Fruit fly (Drosophila melanogaster) whole organism, embryonic: ENCODE data around the gene CG7991.

Source experiments
- Ada2b ChIP-seq: fragments of 200-800 bp; sonication (Bioruptor generic); IDR thresholded peaks from 2 replicates; pipeline ENCODE4 v1.3.6; 2022; ENCODE audit warnings: missing biosample characterization, missing genetic modification characterization
- B-H2 ChIP-seq: fragments of 200-800 bp; sonication (Bioruptor generic); optimal IDR thresholded peaks from 2 replicates; lab custom pipeline; 2018; ENCODE audit warnings: missing biosample characterization, mild to moderate bottlenecking, missing genetic modification characterization
- Bdp1 ChIP-seq: fragments of 200-800 bp; sonication (Bioruptor generic); optimal IDR thresholded peaks from 3 replicates; lab custom pipeline; 2016; ENCODE audit warnings: missing biosample characterization, missing genetic modification characterization
- CG12071 ChIP-seq: fragments of 200-800 bp; sonication (Bioruptor generic); optimal IDR thresholded peaks from 3 replicates; lab custom pipeline; 2018; ENCODE audit warnings: missing biosample characterization, mild to moderate bottlenecking, missing genetic modification characterization
- CG14965 ChIP-seq: fragments of 200-800 bp; sonication (Bioruptor generic); optimal IDR thresholded peaks from 2 replicates; lab custom pipeline; 2016; ENCODE audit warnings: missing biosample characterization, missing genetic modification characterization, borderline replicate concordance
- CG17359 ChIP-seq: fragments of 200-800 bp; sonication (Bioruptor generic); optimal IDR thresholded peaks from 3 replicates; lab custom pipeline; 2018; ENCODE audit warnings: missing biosample characterization, mild to moderate bottlenecking, missing genetic modification characterization, moderate library complexity
- CG17802 ChIP-seq: fragments of 200-800 bp; sonication (Bioruptor generic); optimal IDR thresholded peaks from 2 replicates; lab custom pipeline; 2018; ENCODE audit warnings: missing biosample characterization, mild to moderate bottlenecking, missing genetic modification characterization, moderate library complexity
- CG1792 ChIP-seq: fragments of 200-800 bp; sonication (Bioruptor generic); optimal IDR thresholded peaks from 2 replicates; lab custom pipeline; 2016; ENCODE audit warnings: missing biosample characterization, missing genetic modification characterization
- CG18619 ChIP-seq: fragments of 200-800 bp; sonication (Bioruptor generic); optimal IDR thresholded peaks from 3 replicates; lab custom pipeline; 2017; ENCODE audit warnings: missing biosample characterization, mild to moderate bottlenecking, missing genetic modification characterization
- CG32767 ChIP-seq: fragments of 200-800 bp; sonication (Bioruptor generic); IDR thresholded peaks from 2 replicates; pipeline ENCODE4 v1.3.6; 2022; ENCODE audit warnings: missing biosample characterization, missing genetic modification characterization
- CG33557 ChIP-seq: fragments of 200-800 bp; sonication (Bioruptor generic); optimal IDR thresholded peaks from 2 replicates; lab custom pipeline; 2019; ENCODE audit warnings: missing biosample characterization, mild to moderate bottlenecking, missing genetic modification characterization, moderate library complexity
- CG6254 ChIP-seq: fragments of 200-800 bp; sonication (Bioruptor generic); optimal IDR thresholded peaks from 3 replicates; lab custom pipeline; 2017; ENCODE audit warnings: mild to moderate bottlenecking, missing biosample characterization, missing genetic modification reagents, missing genetic modification characterization
- CG6683 ChIP-seq: fragments of 200-800 bp; sonication (Bioruptor generic); optimal IDR thresholded peaks from 2 replicates; lab custom pipeline; 2017; ENCODE audit warnings: missing biosample characterization, mild to moderate bottlenecking, missing genetic modification characterization, missing genetic modification reagents
- CG6689 ChIP-seq: fragments of 200-800 bp; sonication (Bioruptor generic); IDR thresholded peaks from 2 replicates; pipeline ENCODE4 v1.3.6; 2022; ENCODE audit warnings: missing biosample characterization, missing genetic modification characterization
- CG7556 ChIP-seq: fragments of 200-800 bp; sonication (Bioruptor generic); optimal IDR thresholded peaks from 2 replicates; lab custom pipeline; 2017; ENCODE audit warnings: missing biosample characterization, mild to moderate bottlenecking, missing genetic modification characterization
- CG7963 ChIP-seq: fragments of 200-800 bp; sonication (Bioruptor generic); IDR thresholded peaks from 3 replicates; pipeline ENCODE4 v1.3.6; 2022; ENCODE audit warnings: missing biosample characterization, missing genetic modification characterization; ENCODE audit not compliant: partially characterized antibody
- CG8281 ChIP-seq: fragments of 200-800 bp; sonication (Bioruptor generic); optimal IDR thresholded peaks from 2 replicates; lab custom pipeline; 2018; ENCODE audit warnings: missing biosample characterization, mild to moderate bottlenecking, missing genetic modification characterization, moderate library complexity
- CG9817 ChIP-seq: fragments of 200-800 bp; sonication (Bioruptor generic); optimal IDR thresholded peaks from 2 replicates; lab custom pipeline; 2018; ENCODE audit warnings: missing biosample characterization, mild to moderate bottlenecking, missing genetic modification characterization, moderate library complexity
- CHES-1-like ChIP-seq: fragments of 200-800 bp; sonication (Bioruptor generic); optimal IDR thresholded peaks from 2 replicates; lab custom pipeline; 2016; ENCODE audit warnings: missing biosample characterization, missing genetic modification characterization
- Camta ChIP-seq: fragments of 200-800 bp; sonication (Bioruptor generic); optimal IDR thresholded peaks from 2 replicates; lab custom pipeline; 2016; ENCODE audit warnings: missing biosample characterization, missing genetic modification characterization
- CkIIα-i1 ChIP-seq: fragments of 200-800 bp; sonication (Bioruptor generic); IDR thresholded peaks from 2 replicates; pipeline ENCODE4 v1.3.6; 2022; ENCODE audit warnings: missing biosample characterization, missing genetic modification characterization
- Dll ChIP-seq: fragments of 200-800 bp; sonication (Bioruptor generic); IDR thresholded peaks from 4 replicates; pipeline ENCODE4 v1.3.6; 2022; ENCODE audit warnings: missing biosample characterization, missing genetic modification characterization; ENCODE audit not compliant: partially characterized antibody
- HLHmδ ChIP-seq: fragments of 200-800 bp; sonication (Bioruptor generic); optimal IDR thresholded peaks from 2 replicates; lab custom pipeline; 2018; ENCODE audit warnings: missing biosample characterization, mild to moderate bottlenecking, missing genetic modification characterization, moderate library complexity
- NK7.1 ChIP-seq: fragments of 200-800 bp; sonication (Bioruptor generic); optimal IDR thresholded peaks from 3 replicates; lab custom pipeline; 2016; ENCODE audit warnings: missing biosample characterization, missing genetic modification characterization
- NfI ChIP-seq: fragments of 200-800 bp; sonication (Bioruptor generic); optimal IDR thresholded peaks from 3 replicates; lab custom pipeline; 2018; ENCODE audit warnings: missing biosample characterization, mild to moderate bottlenecking, missing genetic modification characterization, moderate library complexity
- TFAM ChIP-seq: fragments of 200-800 bp; sonication (Bioruptor generic); optimal IDR thresholded peaks from 2 replicates; lab custom pipeline; 2017; ENCODE audit warnings: missing biosample characterization, missing genetic modification characterization, inconsistent platforms
- Tbp ChIP-seq: fragments of >200 bp; optimal IDR thresholded peaks from 2 replicates; lab custom pipeline; 2018; ENCODE audit warnings: missing biosample characterization, missing genetic modification characterization
- Usf ChIP-seq: fragments of 200-800 bp; sonication (Bioruptor generic); optimal IDR thresholded peaks from 2 replicates; lab custom pipeline; 2017; ENCODE audit warnings: missing genotype, missing biosample characterization, missing genetic modification characterization
- YL-1 ChIP-seq: fragments of 200-800 bp; sonication (Bioruptor generic); optimal IDR thresholded peaks from 3 replicates; lab custom pipeline; 2017; ENCODE audit warnings: missing biosample characterization, mild to moderate bottlenecking, missing genetic modification characterization
- ab ChIP-seq: fragments of 200-800 bp; sonication (Bioruptor generic); optimal IDR thresholded peaks from 2 replicates; lab custom pipeline; 2016; ENCODE audit warnings: missing biosample characterization, missing genetic modification characterization
- az2 ChIP-seq: fragments of 200-800 bp; sonication (Bioruptor generic); optimal IDR thresholded peaks from 3 replicates; lab custom pipeline; 2016; ENCODE audit warnings: missing biosample characterization, missing genetic modification characterization
- br ChIP-seq: fragments of >200 bp; optimal IDR thresholded peaks from 2 replicates; lab custom pipeline; 2017
- chm ChIP-seq: fragments of 200-800 bp; sonication (Bioruptor generic); IDR thresholded peaks from 2 replicates; pipeline ENCODE4 v1.3.6; 2022; ENCODE audit warnings: missing biosample characterization, missing genetic modification characterization
- corto ChIP-seq: fragments of 200-800 bp; sonication (Bioruptor generic); optimal IDR thresholded peaks from 2 replicates; lab custom pipeline; 2016; ENCODE audit warnings: missing biosample characterization, mild to moderate bottlenecking, missing genetic modification characterization, moderate library complexity
- crc ChIP-seq: fragments of 200-800 bp; sonication (Bioruptor generic); optimal IDR thresholded peaks from 2 replicates; lab custom pipeline; 2016; ENCODE audit warnings: missing biosample characterization, missing genetic modification characterization
- disco-r ChIP-seq: fragments of 200-800 bp; sonication (Bioruptor generic); optimal IDR thresholded peaks from 2 replicates; lab custom pipeline; 2016; ENCODE audit warnings: missing biosample characterization, missing genetic modification characterization
- emc ChIP-seq: fragments of 200-800 bp; sonication (Bioruptor generic); optimal IDR thresholded peaks from 2 replicates; lab custom pipeline; 2016; ENCODE audit warnings: missing biosample characterization, missing genetic modification characterization
- fd3F ChIP-seq: fragments of 200-800 bp; sonication (Bioruptor generic); optimal IDR thresholded peaks from 2 replicates; lab custom pipeline; 2018; ENCODE audit warnings: missing biosample characterization, mild to moderate bottlenecking, missing genetic modification characterization, moderate library complexity
- gem ChIP-seq: fragments of 200-800 bp; sonication (Bioruptor generic); optimal IDR thresholded peaks from 2 replicates; lab custom pipeline; 2019; ENCODE audit warnings: missing biosample characterization, mild to moderate bottlenecking, missing genetic modification characterization, moderate library complexity
- gt ChIP-seq: fragments of 200-800 bp; sonication (Bioruptor generic); IDR thresholded peaks from 2 replicates; pipeline ENCODE4 v1.3.6; 2022; ENCODE audit warnings: missing biosample characterization, missing genetic modification characterization
- odd ChIP-seq: fragments of 200-800 bp; sonication (Bioruptor generic); optimal IDR thresholded peaks from 2 replicates; lab custom pipeline; 2017; ENCODE audit warnings: missing biosample characterization, mild to moderate bottlenecking, missing genetic modification characterization
- peb ChIP-seq: fragments of 200-800 bp; sonication (Bioruptor generic); IDR thresholded peaks from 2 replicates; pipeline ENCODE4 v1.3.6; 2022; ENCODE audit warnings: missing biosample characterization, missing genetic modification characterization
- pros ChIP-seq: fragments of 200-800 bp; sonication (Bioruptor generic); optimal IDR thresholded peaks from 3 replicates; lab custom pipeline; 2019; ENCODE audit warnings: missing biosample characterization, mild to moderate bottlenecking, missing genetic modification characterization, moderate library complexity
- rib ChIP-seq: fragments of 200-800 bp; sonication (Bioruptor generic); IDR thresholded peaks from 2 replicates; pipeline ENCODE4 v1.3.6; 2022; ENCODE audit warnings: missing biosample characterization, missing genetic modification characterization
- sisA ChIP-seq: fragments of 200-800 bp; sonication (Bioruptor generic); IDR thresholded peaks from 2 replicates; pipeline ENCODE4 v1.3.6; 2022; ENCODE audit warnings: missing biosample characterization, missing genetic modification characterization
- sna ChIP-seq: fragments of 200-800 bp; sonication (Bioruptor generic); IDR thresholded peaks from 2 replicates; pipeline ENCODE4 v1.3.6; 2022; ENCODE audit warnings: missing biosample characterization, missing genetic modification characterization; ENCODE audit not compliant: partially characterized antibody
- sqz ChIP-seq: fragments of 200-800 bp; sonication (Bioruptor generic); optimal IDR thresholded peaks from 3 replicates; lab custom pipeline; 2018; ENCODE audit warnings: missing biosample characterization, mild to moderate bottlenecking, missing genetic modification characterization
- twi ChIP-seq: fragments of 200-800 bp; optimal IDR thresholded peaks from 2 replicates; lab custom pipeline; 2019; ENCODE audit warnings: missing biosample characterization, mild to moderate bottlenecking, missing genetic modification characterization, moderate library complexity
- yki ChIP-seq: fragments of >200 bp; optimal IDR thresholded peaks from 3 replicates; lab custom pipeline; 2018
- zen2 ChIP-seq: fragments of 200-800 bp; sonication (Bioruptor generic); IDR thresholded peaks from 3 replicates; pipeline ENCODE4 v1.3.6; 2022; ENCODE audit warnings: missing biosample characterization, missing genetic modification characterization; ENCODE audit not compliant: partially characterized antibody

Gene CG7991

DNA sequence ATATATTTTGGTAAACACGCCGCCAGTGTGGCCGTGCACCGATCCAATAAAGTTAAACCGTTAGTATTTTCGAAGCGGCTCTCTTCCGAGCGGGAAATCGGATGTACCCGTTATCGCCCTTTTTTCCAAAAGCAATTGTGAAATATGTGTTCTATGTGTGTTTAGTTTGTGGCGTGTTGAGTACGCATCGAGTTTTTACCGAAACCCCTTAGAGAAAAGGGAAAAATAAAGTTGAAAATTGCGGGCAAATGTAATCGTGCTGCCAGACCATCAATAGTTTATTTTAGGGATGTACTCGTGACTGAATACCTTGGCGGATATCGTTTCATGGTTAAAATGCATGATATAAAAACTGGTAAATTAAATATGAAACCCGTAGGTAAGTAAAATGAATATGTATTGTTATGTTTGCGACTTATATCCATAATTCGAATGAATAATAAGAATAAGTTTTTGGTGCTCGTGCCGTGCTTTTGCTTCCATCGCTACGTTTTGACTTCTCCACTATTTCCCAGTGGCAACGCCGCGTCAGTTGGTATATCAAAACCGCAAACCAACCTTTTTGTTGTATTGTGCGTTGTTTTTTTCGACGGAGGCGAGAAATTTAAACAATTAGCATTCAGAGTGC lies 35.2 kb upstream of the CG7991 start, which contains the start of the genes Mettl2 and Bgb (continued):
- no peak for TF ChIP-seq HLHmδ
- peak; percentile 69; the same call in 1 of the 2 replicates for TF ChIP-seq sna (GFP tag; lab: Robert Waterston, UW)
- no peak for TF ChIP-seq zen2 (GFP tag; lab: Robert Waterston, UW)
- TF ChIP-seq gt: no peak; the same call in 1 of the 2 replicates
- TF ChIP-seq CG6689 (GFP tag; lab: Robert Waterston, UW): peak; percentile 88
- TF ChIP-seq Tbp (GFP tag; lab: Kevin White, UChicago): no peak
- no peak for TF ChIP-seq odd (GFP tag; lab: Kevin White, UChicago)
- peak; percentile 40; the same call in 2 of the 3 replicates for TF ChIP-seq CG7963 (GFP tag; lab: Robert Waterston, UW)
- peak; percentile 55 for TF ChIP-seq CG7556
- TF ChIP-seq B-H2 (GFP tag; lab: Kevin White, UChicago): no peak
- TF ChIP-seq NfI: peak; percentile 64
- TF ChIP-seq yki (lab: Kevin White, UChicago): no peak
- TF ChIP-seq CG32767 (GFP tag; lab: Robert Waterston, UW): peak; percentile 86
- TF ChIP-seq Dll: peak; percentile 85
- peak; percentile 26 for TF ChIP-seq CG6683 (GFP tag; lab: Kevin White, UChicago)
- TF ChIP-seq sqz: no peak
- TF ChIP-seq Usf: peak; percentile 52
- TF ChIP-seq chm (GFP tag; lab: Robert Waterston, UW): 0 out of 2 replicates have a peak, but pooled peaks have one; percentile 35
- TF ChIP-seq YL-1 (GFP tag; lab: Kevin White, UChicago): peak; percentile 58
- TF ChIP-seq CG17359 (tag; lab: Kevin White, UChicago): peak; percentile 62
- peak; percentile 71 for TF ChIP-seq Ada2b
- TF ChIP-seq ab (GFP tag; lab: Kevin White, UChicago): peak; percentile 49
- no peak for TF ChIP-seq br
- peak; percentile 72 for TF ChIP-seq az2 (GFP tag; lab: Kevin White, UChicago)
- TF ChIP-seq NK7.1 (GFP tag; lab: Kevin White, UChicago): peak; percentile 48
- TF ChIP-seq Camta: peak; percentile 75
- TF ChIP-seq corto (GFP tag; lab: Kevin White, UChicago): no peak
- TF ChIP-seq Bdp1 (GFP tag; lab: Kevin White, UChicago): peak; percentile 39
- peak; percentile 93 for TF ChIP-seq sisA (GFP tag; lab: Robert Waterston, UW)
- TF ChIP-seq emc: peak; percentile 48
- TF ChIP-seq CG6254 (GFP tag; lab: Kevin White, UChicago): peak; percentile 51
- TF ChIP-seq CG18619 (GFP tag; lab: Kevin White, UChicago): peak; percentile 56
- TF ChIP-seq CG1792 (GFP tag; lab: Kevin White, UChicago): peak; percentile 74
- TF ChIP-seq CG9817 (tag; lab: Kevin White, UChicago): peak; percentile 87
- peak; percentile 60 for TF ChIP-seq disco-r
- TF ChIP-seq CHES-1-like (GFP tag; lab: Kevin White, UChicago): peak; percentile 80
- no peak for TF ChIP-seq CkIIα-i1 (GFP tag; lab: Robert Waterston, UW)
- TF ChIP-seq CG12071: no peak
- peak; percentile 59 for TF ChIP-seq twi
- TF ChIP-seq CG14965 (GFP tag; lab: Kevin White, UChicago): no peak
- no peak for TF ChIP-seq CG8281 (tag; lab: Kevin White, UChicago)
- TF ChIP-seq peb (GFP tag; lab: Robert Waterston, UW): peak; percentile 38; the same call in 1 of the 2 replicates
- peak; percentile 87 for TF ChIP-seq gem
- TF ChIP-seq crc: peak; percentile 57
- peak; percentile 34 for TF ChIP-seq CG17802
- peak; percentile 46; the same call in 1 of the 2 replicates for TF ChIP-seq rib
- no peak for TF ChIP-seq pros
- TF ChIP-seq CG33557: peak; percentile 61
- TF ChIP-seq TFAM (GFP tag; lab: Kevin White, UChicago): no peak
- TF ChIP-seq fd3F (GFP tag; lab: Kevin White, UChicago): peak; percentile 61
